Fruit fly (Drosophila melanogaster): ENCODE results near the gene CG32365.
A peak's percentile ranks its signal among the peaks of the same experiment; 100 is the strongest.

CG32365 gene

dm6 chr3L:7903489-7904150 lies 34.8 kb downstream of the CG32365 start (continued):
- TF ChIP-seq usp (GFP tag; optimal IDR thresholded peaks at IDR 0.05) (no peak), CTCF (GFP tag; optimal IDR thresholded peaks at IDR 0.05) (peak; percentile 53), Hey (tag; optimal IDR thresholded peaks at IDR 0.05) (no peak), zf30C (GFP tag; optimal IDR thresholded peaks at IDR 0.05) (peak; percentile 56), Spps (tag; optimal IDR thresholded peaks at IDR 0.05) (peak; percentile 83), D19A (tag; optimal IDR thresholded peaks at IDR 0.05) (peak; percentile 86), kni (GFP tag; optimal IDR thresholded peaks at IDR 0.05) (peak; percentile 74), CG8765 (GFP tag; IDR thresholded peaks at IDR 0.05) (0 out of 2 replicates have a peak, but pooled peaks have one; percentile 16), CG10543 (GFP tag; optimal IDR thresholded peaks at IDR 0.05) (peak; percentile 71), dati (GFP tag; IDR thresholded peaks at IDR 0.05) (peak; percentile 73; the same call in 1 of the 2 replicates), ranshi (GFP tag; IDR thresholded peaks at IDR 0.05) (peak; percentile 85), en (GFP tag; optimal IDR thresholded peaks at IDR 0.05) (peak; percentile 49), wek (GFP tag; optimal IDR thresholded peaks at IDR 0.05) (peak; percentile 20), gro (GFP tag; optimal IDR thresholded peaks at IDR 0.05) (peak; percentile 19), unpg (GFP tag; optimal IDR thresholded peaks at IDR 0.05) (peak; percentile 89), kah (GFP tag; optimal IDR thresholded peaks at IDR 0.05) (peak; percentile 75), BtbVII (GFP tag; optimal IDR thresholded peaks at IDR 0.05) (peak; percentile 71), CG14441 (GFP tag; IDR thresholded peaks at IDR 0.05) (peak; percentile 82), knrl (GFP tag; IDR thresholded peaks at IDR 0.05; ENCODE audit: partially characterized antibody) (no peak), Hr51 (GFP tag; optimal IDR thresholded peaks at IDR 0.05) (peak in 1 of 2 experiments; percentile 54), CG31365 (tag; optimal IDR thresholded peaks at IDR 0.05) (peak; percentile 60), HLH3B (GFP tag; IDR thresholded peaks at IDR 0.05) (peak; percentile 82), dpn (GFP tag; optimal IDR thresholded peaks at IDR 0.05) (peak; percentile 74 to 82), CG14965 (GFP tag; optimal IDR thresholded peaks at IDR 0.05; ENCODE audit: borderline replicate concordance) (peak; percentile 54), CG1233 (GFP tag; optimal IDR thresholded peaks at IDR 0.05) (peak; percentile 78), Taf1 (GFP tag; IDR thresholded peaks at IDR 0.05) (no peak), CG17361 (GFP tag; IDR thresholded peaks at IDR 0.05) (peak; percentile 92), Mad (GFP tag; optimal IDR thresholded peaks at IDR 0.05) (peak; percentile 2), CG30431 (GFP tag; optimal IDR thresholded peaks at IDR 0.05) (peak; percentile 67), dan (GFP tag; IDR thresholded peaks at IDR 0.05) (no peak), Sry-β (GFP tag; optimal IDR thresholded peaks at IDR 0.05) (peak; percentile 66), ara (GFP tag; IDR thresholded peaks at IDR 0.05) (peak; percentile 85), her (GFP tag; optimal IDR thresholded peaks at IDR 0.05) (peak; percentile 63), Tbp (GFP tag; optimal IDR thresholded peaks at IDR 0.05) (no peak), Optix (GFP tag; IDR thresholded peaks at IDR 0.05) (no peak), jing (GFP tag; optimal IDR thresholded peaks at IDR 0.05) (peak; percentile 58), crc (GFP tag; optimal IDR thresholded peaks at IDR 0.05) (peak; percentile 79), wdn (GFP tag; IDR thresholded peaks at IDR 0.05) (peak; percentile 67), CG3726 (GFP tag; IDR thresholded peaks at IDR 0.05) (peak; percentile 75; the same call in 2 of the 3 replicates), Stat92E (GFP tag; optimal IDR thresholded peaks at IDR 0.05) (peak in 1 of 3 experiments; percentile 84), CG2129 (GFP tag; IDR thresholded peaks at IDR 0.05; ENCODE audit: partially characterized antibody) (no peak), ci (GFP tag; IDR thresholded peaks at IDR 0.05) (peak; percentile 94), dmrt11E (tag; optimal IDR thresholded peaks at IDR 0.05) (peak; percentile 90), CG14667 (GFP tag; IDR thresholded peaks at IDR 0.05) (peak; percentile 70), CHES-1-like (GFP tag; optimal IDR thresholded peaks at IDR 0.05) (peak; percentile 81), fd64A (GFP tag; optimal IDR thresholded peaks at IDR 0.05) (peak; percentile 80), Xbp1 (GFP tag; optimal IDR thresholded peaks at IDR 0.05) (peak; percentile 86), sens (GFP tag) (peak; percentile 98), hth (optimal IDR thresholded peaks at IDR 0.05) (no peak), so (GFP tag; IDR thresholded peaks at IDR 0.05) (peak; percentile 82; the same call in 2 of the 3 replicates), aop (GFP tag; IDR thresholded peaks at IDR 0.05) (no peak)

All from whole organism, embryonic.